Worm (Caenorhabditis elegans) whole organism, young adult: ENCODE data around the gene T26A5.2.
A peak's percentile ranks its signal among the peaks of the same experiment; 100 is the strongest.

ENCODE experiments used
- B0019.2 ChIP-seq: fragments of 200-800 bp; sonication (Bioruptor generic); conservative IDR thresholded peaks from 2 replicates; pipeline ENCODE4 v1.3.6; 2022; ENCODE audit warnings: missing genetic modification reagents, missing genetic modification characterization, missing compliant biosample characterization
- B0336.3 ChIP-seq: fragments of 200-800 bp; sonication (Bioruptor generic); IDR thresholded peaks from 2 replicates; pipeline ENCODE4 v1.3.6; 2022; ENCODE audit warnings: missing genetic modification characterization, missing compliant biosample characterization
- C06A6.2 ChIP-seq: fragments of 200-800 bp; sonication (Bioruptor generic); conservative IDR thresholded peaks from 2 replicates; pipeline ENCODE4 v1.3.6; 2022; ENCODE audit warnings: missing genetic modification characterization, missing compliant biosample characterization
- C17E4.6 ChIP-seq: fragments of 200-800 bp; sonication (Bioruptor generic); IDR thresholded peaks from 2 replicates; pipeline ENCODE4 v1.3.6; 2022; ENCODE audit warnings: missing genetic modification reagents, missing genetic modification characterization, missing compliant biosample characterization
- F33H1.4 ChIP-seq: fragments of 200-800 bp; sonication (Bioruptor generic); IDR thresholded peaks from 2 replicates; pipeline ENCODE4 v1.3.6; 2022; ENCODE audit warnings: missing genetic modification reagents, missing genetic modification characterization, missing compliant biosample characterization
- F49E8.2 ChIP-seq: sonication (generic microtip); optimal IDR thresholded peaks from 3 replicates; lab custom pipeline; 2017; ENCODE audit warnings: missing genetic modification characterization, mild to moderate bottlenecking, missing compliant biosample characterization, antibody characterized with exemption, moderate library complexity; ENCODE audit not compliant: insufficient read depth
- F52B5.7 ChIP-seq: sonication (generic microtip); optimal IDR thresholded peaks from 2 replicates; lab custom pipeline; 2016; ENCODE audit warnings: mild to moderate bottlenecking, missing genetic modification characterization, missing compliant biosample characterization
- F55B11.4 ChIP-seq: sonication (generic microtip); optimal IDR thresholded peaks from 2 replicates; lab custom pipeline; 2016; ENCODE audit warnings: missing compliant biosample characterization, missing genetic modification characterization, borderline replicate concordance; ENCODE audit not compliant: insufficient read depth
- K11D2.4 ChIP-seq: fragments of 200-800 bp; sonication (Bioruptor generic); IDR thresholded peaks from 2 replicates; pipeline ENCODE4 v1.3.6; 2022; ENCODE audit warnings: missing genetic modification reagents, missing genetic modification characterization, missing compliant biosample characterization
- T07F8.4 ChIP-seq: sonication (generic microtip); optimal IDR thresholded peaks from 2 replicates; lab custom pipeline; 2016; ENCODE audit warnings: mild to moderate bottlenecking, missing genetic modification characterization, moderate library complexity, missing compliant biosample characterization
- T26A5.8 ChIP-seq: sonication (generic microtip); optimal IDR thresholded peaks from 2 replicates; lab custom pipeline; 2016; ENCODE audit warnings: missing genetic modification characterization, missing compliant biosample characterization
- Y53F4B.3 ChIP-seq: fragments of 200-800 bp; sonication (Bioruptor generic); IDR thresholded peaks from 2 replicates; pipeline ENCODE4 v1.3.6; 2022; ENCODE audit warnings: missing genetic modification reagents, missing genetic modification characterization, missing compliant biosample characterization
- Y56A3A.18 ChIP-seq: fragments of 200-800 bp; sonication (Bioruptor generic); IDR thresholded peaks from 2 replicates; pipeline ENCODE4 v1.3.6; 2022; ENCODE audit warnings: missing genetic modification reagents, missing genetic modification characterization, missing compliant biosample characterization
- Y95B8A.8 ChIP-seq: fragments of 200-800 bp; sonication (Bioruptor generic); IDR thresholded peaks from 2 replicates; pipeline ENCODE4 v1.3.6; 2022; ENCODE audit warnings: missing genetic modification reagents, missing genetic modification characterization, missing compliant biosample characterization
- ZK185.1 ChIP-seq: sonication (generic microtip); optimal IDR thresholded peaks from 2 replicates; lab custom pipeline; 2016; ENCODE audit warnings: mild to moderate bottlenecking, missing genetic modification characterization, missing compliant biosample characterization; ENCODE audit not compliant: poor library complexity, severe bottlenecking
- ama-1 ChIP-seq, 3 experiments: fragments of 150-350 bp in 1 of 3; sonication (generic microtip) in 2 of 3; optimal IDR thresholded peaks; 2 replicates each; lab custom pipeline; 2014 to 2018; ENCODE audit warnings: missing biosample characterization in 2 of 3, missing genetic modification characterization in 2 of 3, missing genetic modification reagents in 2 of 3
- aptf-2 ChIP-seq: fragments of 200-800 bp; sonication (Bioruptor generic); conservative IDR thresholded peaks from 2 replicates; pipeline ENCODE4 v1.3.6; 2022; ENCODE audit warnings: missing genetic modification reagents, missing genetic modification characterization, missing compliant biosample characterization
- attf-3 ChIP-seq: fragments of 200-800 bp; sonication (Bioruptor generic); conservative IDR thresholded peaks from 2 replicates; pipeline ENCODE4 v1.3.6; 2022; ENCODE audit warnings: missing genetic modification reagents, missing genetic modification characterization, missing compliant biosample characterization
- attf-5 ChIP-seq: fragments of 200-800 bp; sonication (Bioruptor generic); optimal IDR thresholded peaks from 2 replicates; lab custom pipeline; 2018; ENCODE audit warnings: mild to moderate bottlenecking, missing genetic modification characterization, missing compliant biosample characterization
- ceh-58 ChIP-seq: fragments of 200-800 bp; sonication (Bioruptor generic); IDR thresholded peaks from 2 replicates; pipeline ENCODE4 v1.3.6; 2022; ENCODE audit warnings: missing genetic modification characterization, missing compliant biosample characterization
- ceh-91 ChIP-seq: fragments of 200-800 bp; sonication (Bioruptor generic); IDR thresholded peaks from 2 replicates; pipeline ENCODE4 v1.3.6; 2022; ENCODE audit warnings: missing genetic modification reagents, missing genetic modification characterization, missing compliant biosample characterization
- egl-18 ChIP-seq: fragments of 200-800 bp; sonication (Bioruptor generic); IDR thresholded peaks from 2 replicates; pipeline ENCODE4 v1.3.6; 2022; ENCODE audit warnings: missing genetic modification reagents, missing genetic modification characterization, missing compliant biosample characterization
- ekl-4 ChIP-seq: fragments of 200-800 bp; sonication (Bioruptor generic); IDR thresholded peaks from 2 replicates; pipeline ENCODE4 v1.3.6; 2022; ENCODE audit warnings: missing genetic modification reagents, missing genetic modification characterization, missing compliant biosample characterization
- fkh-3 ChIP-seq: sonication (generic microtip); optimal IDR thresholded peaks from 2 replicates; lab custom pipeline; 2016; ENCODE audit warnings: mild to moderate bottlenecking, missing genetic modification characterization, missing compliant biosample characterization
- him-1 ChIP-seq: sonication (generic microtip); optimal IDR thresholded peaks from 2 replicates; lab custom pipeline; 2016; ENCODE audit warnings: missing genotype, missing genetic modification reagents, missing genetic modification characterization, missing compliant biosample characterization
- hmg-1.2 ChIP-seq: fragments of 200-800 bp; sonication (Bioruptor generic); IDR thresholded peaks from 2 replicates; pipeline ENCODE4 v1.3.6; 2022; ENCODE audit warnings: missing genetic modification reagents, missing genetic modification characterization, missing compliant biosample characterization
- hrde-1 ChIP-seq: sonication (generic microtip); optimal IDR thresholded peaks from 2 replicates; lab custom pipeline; 2016; ENCODE audit warnings: missing genetic modification characterization, mild to moderate bottlenecking, missing compliant biosample characterization, moderate library complexity, missing genotype, missing genetic modification reagents, borderline replicate concordance
- hsf-1 ChIP-seq: fragments of 200-800 bp; sonication (Bioruptor generic); IDR thresholded peaks from 2 replicates; pipeline ENCODE4 v1.3.6; 2022; ENCODE audit warnings: missing genetic modification reagents, missing genetic modification characterization, missing compliant biosample characterization
- lin-26 ChIP-seq: fragments of 200-800 bp; sonication (Bioruptor generic); IDR thresholded peaks from 2 replicates; pipeline ENCODE4 v1.3.6; 2022; ENCODE audit warnings: missing genetic modification reagents, missing genetic modification characterization, missing compliant biosample characterization
- lin-40 ChIP-seq: sonication (generic microtip); optimal IDR thresholded peaks from 2 replicates; lab custom pipeline; 2016; ENCODE audit warnings: missing genetic modification characterization, mild to moderate bottlenecking, missing compliant biosample characterization, missing genotype, missing genetic modification reagents
- lsy-27 ChIP-seq: sonication (generic microtip); optimal IDR thresholded peaks from 2 replicates; lab custom pipeline; 2017; ENCODE audit warnings: missing genetic modification characterization, mild to moderate bottlenecking, missing compliant biosample characterization, antibody characterized with exemption, missing genotype, borderline replicate concordance; ENCODE audit not compliant: insufficient read depth
- madf-3 ChIP-seq: fragments of 200-800 bp; sonication (Bioruptor generic); IDR thresholded peaks from 2 replicates; pipeline ENCODE4 v1.3.6; 2022; ENCODE audit warnings: missing genetic modification reagents, missing genetic modification characterization, missing compliant biosample characterization
- madf-8 ChIP-seq: fragments of 200-800 bp; sonication (Bioruptor generic); conservative IDR thresholded peaks from 2 replicates; pipeline ENCODE4 v1.3.6; 2022; ENCODE audit warnings: missing genetic modification reagents, missing genetic modification characterization, missing compliant biosample characterization
- nhr-80 ChIP-seq: sonication (generic microtip); optimal IDR thresholded peaks from 2 replicates; lab custom pipeline; 2016; ENCODE audit warnings: missing genetic modification characterization, missing compliant biosample characterization
- nhr-90 ChIP-seq: sonication (generic microtip); optimal IDR thresholded peaks from 2 replicates; lab custom pipeline; 2016; ENCODE audit warnings: missing genotype, mild to moderate bottlenecking, missing genetic modification characterization, missing compliant biosample characterization
- repo-1 ChIP-seq: sonication (generic microtip); optimal IDR thresholded peaks from 2 replicates; lab custom pipeline; 2017; ENCODE audit warnings: mild to moderate bottlenecking, missing genetic modification characterization, missing compliant biosample characterization
- rpc-1 ChIP-seq, 2 experiments: fragments of 150-350 bp in 1 of 2; sonication (generic microtip) in 1 of 2; optimal IDR thresholded peaks; 2 replicates each; lab custom pipeline; 2014 to 2018; ENCODE audit warnings: missing biosample characterization in 1 of 2, missing genetic modification characterization in 1 of 2, missing genetic modification reagents in 1 of 2, missing genotype in 1 of 2
- sptf-2 ChIP-seq: fragments of 200-800 bp; sonication (Bioruptor generic); optimal IDR thresholded peaks from 2 replicates; lab custom pipeline; 2018; ENCODE audit warnings: mild to moderate bottlenecking, missing genetic modification characterization, missing compliant biosample characterization
- ztf-28 ChIP-seq: fragments of 200-800 bp; sonication (Bioruptor generic); IDR thresholded peaks from 2 replicates; pipeline ENCODE4 v1.3.6; 2022; ENCODE audit warnings: missing genetic modification reagents, missing genetic modification characterization, missing compliant biosample characterization

Gene T26A5.2

DNA sequence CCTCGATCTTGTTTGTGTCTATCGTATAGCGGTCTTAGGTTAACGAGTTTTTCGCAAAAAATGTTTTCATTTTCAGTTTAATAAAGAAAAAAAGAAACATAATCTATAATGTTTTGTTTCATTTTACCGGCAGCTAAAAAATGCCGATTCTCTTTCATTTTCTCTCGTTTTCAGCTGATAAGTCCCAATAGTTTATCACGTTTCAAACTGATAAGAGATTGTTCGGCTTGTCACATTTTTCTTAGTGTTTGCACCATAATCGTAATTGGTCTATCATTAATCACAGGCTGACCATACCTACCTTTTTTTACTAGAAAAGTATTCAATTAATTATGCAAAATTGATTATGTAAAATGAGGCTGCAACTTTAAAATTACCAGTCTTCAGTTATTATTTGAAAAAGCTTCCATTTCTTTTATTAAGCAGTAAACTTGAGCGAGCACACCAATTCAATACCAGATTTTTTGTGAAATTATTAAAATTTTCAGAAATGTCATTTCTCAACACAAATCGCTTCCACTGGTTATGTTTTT is 28.2 kb downstream of the T26A5.2 start, which contains the start of gene F23F12.13:
Gene F23F12.13, plus strand, starts transcription at position 483 of the 533 bp plus-strand sequence.
- TF ChIP-seq nhr-80 (tag; lab: Kevin White, UChicago) (peak; percentile 54), C17E4.6 (no peak)

DNA sequence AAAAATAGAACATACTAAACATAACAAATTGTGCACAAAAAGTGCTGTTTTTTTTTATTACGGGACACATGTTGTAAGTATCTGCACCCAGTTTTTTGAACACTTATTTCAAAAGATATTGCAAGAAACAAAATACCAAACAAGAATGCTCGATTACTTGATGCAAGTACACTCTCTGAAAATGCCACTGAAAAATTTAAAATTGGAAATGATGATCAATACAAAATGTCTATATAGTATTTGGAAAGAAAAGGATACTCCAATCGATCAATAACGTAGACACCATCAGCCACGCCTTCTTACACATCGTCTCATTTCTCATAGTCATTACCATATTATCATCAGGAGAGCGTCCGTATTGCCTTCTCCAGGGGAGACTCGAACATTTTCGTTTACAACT is 31.1 kb downstream of the T26A5.2 start, which contains the start of gene sdz-15:
Gene sdz-15, plus strand, starts transcription at position 301 of the 400 bp plus-strand sequence.
- no peak for TF ChIP-seq lsy-27 (tag; lab: Kevin White, UChicago)
- TF ChIP-seq F52B5.7 (tag; lab: Kevin White, UChicago): no peak
- no peak for TF ChIP-seq attf-3 (GFP tag; lab: Robert Waterston, UW)
- TF ChIP-seq ceh-58 (GFP tag; lab: Robert Waterston, UW): no peak
- no peak for TF ChIP-seq ceh-91

DNA sequence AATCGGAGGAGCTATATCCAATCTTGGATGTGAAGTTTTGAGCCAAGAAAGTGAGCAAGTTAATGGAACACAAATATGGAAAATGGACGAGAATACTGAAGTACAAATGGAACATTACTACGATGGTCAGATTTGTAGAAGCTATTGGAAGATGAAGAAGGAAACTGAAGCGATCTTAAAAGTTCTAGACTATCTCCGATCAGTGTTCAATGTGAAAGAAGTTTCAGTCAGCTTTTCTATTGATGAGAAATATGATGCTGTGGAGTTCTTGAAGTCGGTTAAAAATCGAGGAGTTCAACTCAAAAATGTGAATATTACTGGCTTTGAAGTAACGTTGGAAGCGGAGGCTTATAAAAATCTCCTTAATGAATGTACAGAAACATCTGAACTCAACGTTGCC is 32.0 kb downstream of the T26A5.2 start:
- TF ChIP-seq nhr-90 (tag; lab: Kevin White, UChicago) (no peak), C17E4.6 (no peak), C06A6.2 (no peak), aptf-2 (no peak)

DNA sequence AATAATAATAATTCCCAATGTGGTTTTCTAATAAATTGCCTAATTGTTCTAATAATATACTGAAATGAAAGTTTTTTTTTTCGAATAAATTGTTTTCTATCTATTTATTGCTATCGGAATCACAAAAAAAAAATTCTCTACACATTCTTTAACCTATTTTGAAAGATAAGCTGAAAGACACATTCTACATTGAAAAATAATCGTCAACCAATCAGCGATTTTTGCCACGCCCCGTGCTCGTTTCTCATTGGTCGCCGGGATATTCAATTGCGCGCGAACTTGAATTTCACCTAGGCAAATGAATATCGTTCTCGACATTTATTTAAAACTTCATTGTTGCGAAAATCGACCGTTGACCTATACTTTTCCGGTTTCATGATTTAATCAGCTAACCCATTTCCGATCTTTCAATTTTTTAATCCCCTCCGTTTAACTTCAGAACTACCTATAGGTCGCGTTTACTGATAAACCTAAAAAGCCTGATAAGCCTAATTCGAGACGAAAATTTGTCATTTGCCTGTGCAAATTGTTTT is 33.0 kb downstream of the T26A5.2 start, which contains the start of gene F23F12.3:
Gene F23F12.3, plus strand, starts transcription at position 483 of the 533 bp plus-strand sequence.
- TF ChIP-seq hrde-1 (tag; lab: Kevin White, UChicago) (no peak), lin-26 (GFP tag; lab: Robert Waterston, UW) (no peak), nhr-80 (tag; lab: Kevin White, UChicago) (no peak), Y53F4B.3 (GFP tag; lab: Robert Waterston, UW) (no peak), rpc-1 (optimal IDR thresholded peaks at IDR 0.05; lab: Kevin White, UChicago) (no peak), rpc-1 (tag; optimal IDR thresholded peaks at IDR 0.05; lab: Kevin White, UChicago) (no peak), hsf-1 (GFP tag; lab: Robert Waterston, UW) (no peak), T07F8.4 (tag; lab: Kevin White, UChicago) (no peak), fkh-3 (no peak), K11D2.4 (GFP tag; lab: Robert Waterston, UW) (no peak), T26A5.8 (tag; lab: Kevin White, UChicago) (no peak), egl-18 (GFP tag; lab: Robert Waterston, UW) (no peak), F33H1.4 (GFP tag; lab: Robert Waterston, UW) (no peak), ztf-28 (GFP tag; lab: Robert Waterston, UW) (no peak), F49E8.2 (tag; lab: Kevin White, UChicago) (no peak), repo-1 (tag; lab: Kevin White, UChicago) (no peak), madf-3 (GFP tag; lab: Robert Waterston, UW) (no peak), lin-40 (tag; lab: Kevin White, UChicago) (no peak), ama-1 (optimal IDR thresholded peaks at IDR 0.05; lab: Kevin White, UChicago) (no peak), ama-1 (GFP tag; optimal IDR thresholded peaks at IDR 0.05; lab: Kevin White, UChicago) (no peak)

DNA sequence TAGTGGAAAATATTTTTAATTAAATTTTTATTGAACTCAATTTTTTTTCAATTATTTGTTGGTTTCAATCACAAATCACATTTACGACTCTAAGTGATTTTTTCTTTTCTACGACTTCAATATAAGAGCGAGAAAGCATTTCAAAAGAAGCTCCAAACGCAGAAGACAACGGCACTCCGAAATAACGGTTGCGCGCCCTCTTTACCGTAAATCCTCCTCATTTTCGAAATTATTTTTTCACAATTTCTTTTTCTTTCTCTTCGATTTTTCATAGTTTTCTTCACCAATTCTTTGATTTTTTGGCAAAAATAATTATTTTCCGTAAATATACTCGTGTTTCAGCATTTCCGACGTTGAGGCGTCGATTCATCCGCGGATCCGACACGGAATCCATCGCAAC is 37.1 kb downstream of the T26A5.2 start:
- TF ChIP-seq attf-3 (GFP tag; lab: Robert Waterston, UW): peak; percentile 79

DNA sequence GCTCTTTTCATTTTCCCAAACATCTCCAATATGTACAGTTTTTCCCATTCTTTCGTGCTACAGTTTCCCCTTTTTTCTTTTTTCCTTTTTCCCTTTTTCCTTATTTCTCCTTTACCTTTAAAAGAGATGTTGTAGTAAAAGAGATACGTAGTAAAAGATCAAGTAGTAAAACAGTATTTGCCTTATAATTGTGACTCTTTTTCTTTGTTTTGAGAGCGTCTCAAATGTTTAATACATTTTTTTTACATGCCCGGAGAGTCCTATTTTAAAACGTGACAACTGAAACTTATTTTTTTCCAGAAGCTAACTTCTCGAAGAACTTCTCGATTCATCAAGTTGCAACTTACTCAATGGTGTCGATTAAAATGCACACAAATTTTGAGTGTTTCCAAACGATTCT is 40.7 kb downstream of the T26A5.2 start, which contains the start of gene F23F12.12:
Gene F23F12.12, plus strand, starts transcription at position 301 of the 400 bp plus-strand sequence.
- TF ChIP-seq him-1 (no peak), hmg-1.2 (GFP tag; lab: Robert Waterston, UW) (no peak), F33H1.4 (GFP tag; lab: Robert Waterston, UW) (no peak), Y95B8A.8 (GFP tag; lab: Robert Waterston, UW) (no peak), ekl-4 (GFP tag; lab: Robert Waterston, UW) (no peak), attf-5 (GFP tag; lab: Kevin White, UChicago) (no peak), madf-8 (GFP tag; lab: Robert Waterston, UW) (no peak), ZK185.1 (tag; lab: Kevin White, UChicago) (no peak), B0019.2 (no peak), Y56A3A.18 (GFP tag; lab: Robert Waterston, UW) (no peak), F55B11.4 (tag; lab: Kevin White, UChicago) (no peak), B0336.3 (GFP tag; lab: Robert Waterston, UW) (no peak), sptf-2 (GFP tag; lab: Kevin White, UChicago) (no peak)
